Worm (Caenorhabditis elegans) whole organism, L2 larva: Measurements from ENCODE around the gene nhr-269.

Source experiments
- crh-2 ChIP-seq: sonication (generic microtip); optimal IDR thresholded peaks from 2 replicates; lab custom pipeline; 2017; ENCODE audit warnings: missing biosample characterization, missing genetic modification characterization
- lin-11 ChIP-seq: fragments of 150-350 bp; sonication (generic microtip); optimal IDR thresholded peaks from 2 replicates; lab custom pipeline; 2014; ENCODE audit warnings: missing biosample characterization, missing genetic modification characterization, inconsistent platforms, mixed read lengths
- nhr-21 ChIP-seq: fragments of 150-350 bp; optimal IDR thresholded peaks from 2 replicates; lab custom pipeline; 2014; ENCODE audit warnings: missing biosample characterization, missing genetic modification characterization
- nhr-237 ChIP-seq: fragments of 150-350 bp; optimal IDR thresholded peaks from 2 replicates; lab custom pipeline; 2014; ENCODE audit warnings: missing biosample characterization, missing genetic modification characterization
- unc-39 ChIP-seq: fragments of 150-350 bp; optimal IDR thresholded peaks from 2 replicates; lab custom pipeline; 2014; ENCODE audit warnings: missing biosample characterization, missing genetic modification characterization
- unc-62 ChIP-seq: fragments of 150-350 bp; optimal IDR thresholded peaks from 2 replicates; lab custom pipeline; 2014; ENCODE audit warnings: missing biosample characterization, missing genetic modification reagents, missing genetic modification characterization
- ztf-11 ChIP-seq: sonication (generic microtip); optimal IDR thresholded peaks from 2 replicates; lab custom pipeline; 2017; ENCODE audit warnings: missing biosample characterization, missing genetic modification characterization

- TF ChIP-seq ztf-11 (tag; lab: Kevin White, UChicago), result no peak
- no peak for TF ChIP-seq unc-62 (GFP tag; lab: Kevin White, UChicago)
- no peak for TF ChIP-seq crh-2
- no peak for TF ChIP-seq unc-39 (tag; lab: Kevin White, UChicago)
- no peak for TF ChIP-seq lin-11 (tag; lab: Kevin White, UChicago)
- TF ChIP-seq nhr-237 (tag; lab: Kevin White, UChicago), result no peak
- TF ChIP-seq nhr-21 (tag; lab: Kevin White, UChicago), result no peak
These were observed 41.7 kb downstream of the nhr-269 start, which contains the start of gene ZK1037.6 for ce11 chrV:15327745-15328447.
